Worm (Caenorhabditis elegans): ENCODE data around the gene C06A1.3.

DNA sequence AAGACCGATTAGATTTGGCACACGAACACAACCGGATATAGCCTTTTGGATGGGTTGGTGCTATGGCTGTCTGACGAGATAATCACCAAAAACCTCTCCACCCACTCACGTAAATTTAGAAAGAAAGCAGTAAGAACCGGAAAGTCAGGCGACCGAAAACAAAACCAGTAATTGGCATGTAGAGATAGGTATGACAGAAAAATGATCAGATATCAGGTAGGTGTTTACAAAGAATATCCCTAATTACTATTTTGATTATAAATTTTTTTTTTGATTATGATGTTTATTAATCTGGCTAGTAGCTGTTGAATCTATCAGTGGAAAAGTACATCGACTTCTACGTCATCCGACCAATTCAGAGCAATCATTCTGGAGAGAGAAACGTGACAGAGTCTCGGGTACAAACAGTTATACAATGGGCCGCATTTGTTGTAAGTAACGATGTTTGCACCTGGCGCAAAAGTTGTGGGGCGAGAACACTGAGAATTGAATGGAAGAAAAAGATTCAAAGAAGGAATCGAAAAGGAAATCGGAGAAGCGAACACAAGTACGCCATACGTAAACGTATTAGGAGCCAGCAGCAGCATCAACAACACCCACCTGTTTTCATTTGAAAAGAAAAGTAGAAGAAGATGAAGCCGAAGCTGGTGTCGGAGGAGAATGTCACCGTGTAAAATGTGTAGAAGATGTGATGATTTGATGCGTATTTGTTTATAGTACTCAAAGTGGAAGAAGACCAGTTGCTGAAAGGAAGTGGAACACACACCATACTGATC is 21.0 kb upstream of the C06A1.3 start:
- no peak for TF ChIP-seq vab-15 (tag; optimal IDR thresholded peaks at IDR 0.05)
- peak; percentile 9 for TF ChIP-seq elt-2 (tag; optimal IDR thresholded peaks at IDR 0.05)

All from whole organism, L1 larva.